Worm (Caenorhabditis elegans) whole organism, early embryonic: Measurements from ENCODE around the gene ubq-2.

Source experiments
- B0310.2 ChIP-seq: sonication (generic microtip); optimal IDR thresholded peaks from 2 replicates; lab custom pipeline; 2016; ENCODE audit warnings: mild to moderate bottlenecking, missing genetic modification characterization, missing compliant biosample characterization
- F13C5.2 ChIP-seq: sonication (generic microtip); optimal IDR thresholded peaks from 2 replicates; lab custom pipeline; 2017; ENCODE audit warnings: mild to moderate bottlenecking, missing genetic modification characterization, inconsistent platforms, missing compliant biosample characterization
- aly-1 ChIP-seq: sonication (generic microtip); optimal IDR thresholded peaks from 2 replicates; lab custom pipeline; 2016; ENCODE audit warnings: missing genetic modification characterization, missing compliant biosample characterization
- ama-1 ChIP-seq: fragments of 150-350 bp; optimal IDR thresholded peaks from 2 replicates; lab custom pipeline; 2014
- ceh-13 ChIP-seq: fragments of 200-800 bp; sonication (Bioruptor generic); optimal IDR thresholded peaks from 2 replicates; lab custom pipeline; 2018; ENCODE audit warnings: mild to moderate bottlenecking, missing genetic modification characterization, missing compliant biosample characterization
- ceh-36 ChIP-seq: sonication (generic microtip); optimal IDR thresholded peaks from 2 replicates; lab custom pipeline; 2016; ENCODE audit warnings: missing genetic modification characterization, inconsistent platforms, missing compliant biosample characterization
- ets-7 ChIP-seq: sonication (generic microtip); optimal IDR thresholded peaks from 2 replicates; lab custom pipeline; 2016; ENCODE audit warnings: missing genotype, missing genetic modification characterization, missing compliant biosample characterization
- flt-1 ChIP-seq: fragments of 200-800 bp; sonication (Bioruptor generic); IDR thresholded peaks from 2 replicates; pipeline ENCODE4 v1.3.6; 2022; ENCODE audit warnings: missing genetic modification characterization, missing compliant biosample characterization
- hmbx-1 ChIP-seq: sonication (generic microtip); optimal IDR thresholded peaks from 2 replicates; lab custom pipeline; 2016; ENCODE audit warnings: mild to moderate bottlenecking, missing genetic modification characterization, missing compliant biosample characterization
- hmg-4 ChIP-seq: fragments of 200-800 bp; sonication (Bioruptor generic); optimal IDR thresholded peaks from 2 replicates; lab custom pipeline; 2018; ENCODE audit warnings: mild to moderate bottlenecking, missing genetic modification characterization, missing compliant biosample characterization
- hnd-1 ChIP-seq: sonication (generic microtip); optimal IDR thresholded peaks from 2 replicates; lab custom pipeline; 2016; ENCODE audit warnings: missing genetic modification characterization, missing compliant biosample characterization
- pes-1 ChIP-seq: fragments of 200-800 bp; sonication (Bioruptor generic); IDR thresholded peaks from 2 replicates; pipeline ENCODE4 v1.3.6; 2022; ENCODE audit warnings: missing genetic modification reagents, missing genetic modification characterization, missing compliant biosample characterization
- scrt-1 ChIP-seq: fragments of 200-800 bp; sonication (Bioruptor generic); IDR thresholded peaks from 2 replicates; pipeline ENCODE4 v1.3.6; 2022; ENCODE audit warnings: missing genetic modification characterization, missing compliant biosample characterization
- sea-1 ChIP-seq: fragments of 200-800 bp; sonication (Bioruptor generic); conservative IDR thresholded peaks from 2 replicates; pipeline ENCODE4 v1.3.6; 2022; ENCODE audit warnings: missing genetic modification characterization, missing compliant biosample characterization
- tbx-11 ChIP-seq: fragments of 200-800 bp; sonication (Bioruptor generic); IDR thresholded peaks from 2 replicates; pipeline ENCODE4 v1.3.6; 2022; ENCODE audit warnings: missing genetic modification characterization, missing compliant biosample characterization
- tbx-37 ChIP-seq: fragments of 200-800 bp; sonication (Bioruptor generic); conservative IDR thresholded peaks from 2 replicates; pipeline ENCODE4 v1.3.6; 2022; ENCODE audit warnings: missing genetic modification reagents, missing genetic modification characterization, missing compliant biosample characterization
- tra-4 ChIP-seq: sonication (generic microtip); optimal IDR thresholded peaks from 2 replicates; lab custom pipeline; 2017; ENCODE audit warnings: missing genetic modification characterization, missing compliant biosample characterization

The ubq-2 gene

ce11 chrIII:12993607-12994006 lies 15.3 kb upstream of the ubq-2 start, which contains the start of gene col-97:
Gene col-97 (minus strand): TSS chrIII:12993707.
- no peak for TF ChIP-seq aly-1 (tag; lab: Kevin White, UChicago)
- no peak for TF ChIP-seq ets-7

- no peak for TF ChIP-seq ceh-13 (GFP tag; lab: Kevin White, UChicago)
- TF ChIP-seq hmg-4 = no peak
- TF ChIP-seq ets-7 = no peak
Observed at ce11 chrIII:12993055-12993454, 14.7 kb upstream of the ubq-2 start.

- TF ChIP-seq ama-1 (lab: Kevin White, UChicago) (no peak), aly-1 (tag; lab: Kevin White, UChicago) (no peak), sea-1 (GFP tag; lab: Robert Waterston, UW) (no peak), ceh-13 (GFP tag; lab: Kevin White, UChicago) (no peak)
Observed at ce11 chrIII:12990997-12991396, 12.7 kb upstream of the ubq-2 start, which contains the start of gene ZK1010.12. Gene ZK1010.12 (plus strand): TSS chrIII:12991297.

DNA sequence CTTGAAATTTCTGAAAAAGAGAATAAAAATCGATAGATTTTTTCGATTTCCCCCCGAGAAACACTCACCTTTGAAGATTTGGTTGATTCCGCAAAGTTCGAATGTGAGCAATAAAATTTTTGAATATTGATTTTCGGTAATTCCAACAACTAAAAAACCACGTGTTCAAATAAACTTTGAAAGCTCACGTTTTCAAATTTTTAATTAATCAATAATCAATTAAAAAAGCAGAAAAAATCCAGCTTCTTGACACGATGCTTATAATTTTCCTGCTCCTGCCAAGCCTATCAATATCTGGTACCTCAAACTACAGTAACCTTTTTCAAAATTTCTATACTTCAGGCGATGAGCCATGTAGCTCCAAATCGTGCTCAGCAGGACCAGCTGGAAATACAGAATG lies 9.1 kb upstream of the ubq-2 start, which contains the start of gene ZK1010.5:
ZK1010.5 (minus strand) TSS at position 101 of the 400 bp plus-strand sequence.
- TF ChIP-seq hnd-1 (tag; lab: Kevin White, UChicago) = no peak
- TF ChIP-seq hmbx-1 (tag; lab: Kevin White, UChicago) = no peak
- TF ChIP-seq tbx-37 (GFP tag; lab: Robert Waterston, UW) = no peak
- TF ChIP-seq hmg-4 = no peak
- no peak for TF ChIP-seq aly-1 (tag; lab: Kevin White, UChicago)
- TF ChIP-seq pes-1 (GFP tag; lab: Robert Waterston, UW) = no peak
- TF ChIP-seq flt-1 (GFP tag; lab: Robert Waterston, UW) = no peak
- no peak for TF ChIP-seq ceh-13 (GFP tag; lab: Kevin White, UChicago)

DNA sequence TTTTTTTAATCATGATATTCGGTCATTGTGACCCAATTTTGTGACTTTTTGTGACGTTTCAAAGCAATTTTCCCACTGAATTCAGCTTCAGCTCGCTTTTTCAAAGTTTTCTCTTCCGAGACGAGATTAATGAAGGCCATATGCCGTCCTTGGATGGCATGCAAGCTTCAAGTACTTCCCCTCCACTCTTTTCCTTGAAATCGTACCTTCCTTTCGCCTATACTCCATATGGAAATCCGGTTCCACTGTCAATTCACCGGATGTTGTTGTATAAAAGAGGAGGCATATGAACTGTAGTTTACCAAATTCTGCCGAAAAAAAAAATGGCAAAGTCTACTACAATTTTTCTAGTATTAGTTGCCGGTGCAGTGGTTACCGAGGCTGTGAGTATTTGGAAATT lies 2.4 kb upstream of the ubq-2 start, which contains the start of gene ZK1010.4:
ZK1010.4 (plus strand) TSS at position 301 of the 400 bp plus-strand sequence.
- no peak for TF ChIP-seq hmg-4
- no peak for TF ChIP-seq scrt-1
- TF ChIP-seq ceh-36 (tag; lab: Kevin White, UChicago) = no peak
- TF ChIP-seq tbx-37 (GFP tag; lab: Robert Waterston, UW) = no peak
- TF ChIP-seq F13C5.2 (tag; lab: Kevin White, UChicago) = no peak
- TF ChIP-seq ets-7 = no peak
- no peak for TF ChIP-seq B0310.2 (tag; lab: Kevin White, UChicago)
- TF ChIP-seq hmbx-1 (tag; lab: Kevin White, UChicago) = no peak
- no peak for TF ChIP-seq pes-1 (GFP tag; lab: Robert Waterston, UW)
- TF ChIP-seq ceh-13 (GFP tag; lab: Kevin White, UChicago) = no peak
- TF ChIP-seq hnd-1 (tag; lab: Kevin White, UChicago) = no peak

- TF ChIP-seq ets-7 = no peak
- no peak for TF ChIP-seq ceh-36 (tag; lab: Kevin White, UChicago)
- no peak for TF ChIP-seq ama-1 (lab: Kevin White, UChicago)
- no peak for TF ChIP-seq F13C5.2 (tag; lab: Kevin White, UChicago)
- TF ChIP-seq B0310.2 (tag; lab: Kevin White, UChicago) = no peak
Observed at ce11 chrIII:12977559-12977958, 764 bp downstream of the ubq-2 start, which contains the start of gene ZK1010.2. Gene ZK1010.2 (minus strand): TSS chrIII:12977862.

DNA sequence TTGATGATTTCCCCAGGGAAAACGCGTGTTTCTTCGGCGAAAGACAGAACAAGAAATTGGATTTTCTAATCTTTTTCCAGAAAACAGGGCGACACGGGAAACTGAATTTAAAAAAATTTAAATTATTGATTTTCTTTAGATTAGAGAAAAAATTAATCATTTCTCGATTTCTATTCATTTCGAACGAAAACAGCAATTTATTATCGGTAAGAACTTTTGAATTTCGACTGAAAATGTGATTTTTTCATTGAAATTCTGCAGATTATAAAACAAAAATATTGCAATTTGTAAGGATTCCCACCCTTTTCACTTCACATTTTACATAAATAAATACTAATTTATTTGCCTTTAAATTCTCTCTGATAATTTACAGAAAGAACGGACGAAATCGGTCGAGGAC lies 5.9 kb downstream of the ubq-2 start, which contains the start of gene bckd-1A:
bckd-1A (minus strand) TSS at position 101 of the 400 bp plus-strand sequence.
- TF ChIP-seq B0310.2 (tag; lab: Kevin White, UChicago) (no peak), pes-1 (GFP tag; lab: Robert Waterston, UW) (no peak), ceh-13 (GFP tag; lab: Kevin White, UChicago) (no peak), tbx-37 (GFP tag; lab: Robert Waterston, UW) (no peak), hmg-4 (no peak), tbx-11 (GFP tag; lab: Robert Waterston, UW) (no peak), flt-1 (GFP tag; lab: Robert Waterston, UW) (no peak), ceh-36 (tag; lab: Kevin White, UChicago) (no peak), hmbx-1 (tag; lab: Kevin White, UChicago) (no peak), ets-7 (no peak), hnd-1 (tag; lab: Kevin White, UChicago) (no peak), ama-1 (lab: Kevin White, UChicago) (no peak), F13C5.2 (tag; lab: Kevin White, UChicago) (no peak), sea-1 (GFP tag; lab: Robert Waterston, UW) (no peak), aly-1 (tag; lab: Kevin White, UChicago) (no peak)

DNA sequence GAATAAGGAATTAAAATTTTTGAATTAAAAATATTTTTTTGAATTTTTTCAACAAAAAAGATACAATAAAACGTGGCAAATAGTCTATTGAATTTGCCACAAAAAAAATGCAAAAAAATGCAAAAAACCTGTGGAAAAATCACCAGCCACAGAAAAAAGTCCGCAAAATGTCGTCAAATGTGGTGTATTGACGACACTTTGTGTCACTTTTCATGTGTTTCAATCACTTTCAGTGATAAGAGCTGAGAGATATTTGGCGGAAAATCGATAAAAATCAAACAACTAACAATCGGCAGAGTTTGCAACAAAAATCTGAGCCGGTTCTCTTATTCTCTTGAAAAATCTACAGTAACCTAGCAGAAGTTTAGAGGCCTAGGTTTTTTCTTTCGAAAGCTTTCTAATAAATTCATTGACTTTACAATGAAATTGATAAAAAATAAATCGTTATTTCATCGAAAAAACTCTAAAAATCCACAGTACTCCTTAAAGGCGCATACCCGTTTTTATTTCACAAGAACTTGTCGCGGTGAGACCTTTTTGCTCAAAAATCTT lies 6.4 kb downstream of the ubq-2 start:
- TF ChIP-seq tbx-37 (GFP tag; lab: Robert Waterston, UW) = no peak
- no peak for TF ChIP-seq ceh-36 (tag; lab: Kevin White, UChicago)
- no peak for TF ChIP-seq tra-4 (tag; lab: Kevin White, UChicago)
- TF ChIP-seq ets-7 = no peak
- no peak for TF ChIP-seq ama-1 (lab: Kevin White, UChicago)
- TF ChIP-seq F13C5.2 (tag; lab: Kevin White, UChicago) = no peak
- TF ChIP-seq flt-1 (GFP tag; lab: Robert Waterston, UW) = no peak
- no peak for TF ChIP-seq hmbx-1 (tag; lab: Kevin White, UChicago)
- TF ChIP-seq hmg-4 = no peak
- TF ChIP-seq sea-1 (GFP tag; lab: Robert Waterston, UW) = no peak
- no peak for TF ChIP-seq ceh-13 (GFP tag; lab: Kevin White, UChicago)
- no peak for TF ChIP-seq tbx-11 (GFP tag; lab: Robert Waterston, UW)
- no peak for TF ChIP-seq aly-1 (tag; lab: Kevin White, UChicago)
- no peak for TF ChIP-seq scrt-1
- TF ChIP-seq hnd-1 (tag; lab: Kevin White, UChicago) = no peak
- no peak for TF ChIP-seq B0310.2 (tag; lab: Kevin White, UChicago)
